Fruit fly (Drosophila melanogaster) whole organism, embryonic: ENCODE results near the gene PpV.

Source experiments
- Adf1 ChIP-seq: fragments of 200-800 bp; sonication (Bioruptor generic); IDR thresholded peaks from 2 replicates; pipeline ENCODE4 v1.3.6; 2022; ENCODE audit warnings: missing biosample characterization, missing genetic modification characterization
- Aef1 ChIP-seq: fragments of 200-800 bp; sonication (Bioruptor generic); IDR thresholded peaks from 3 replicates; pipeline ENCODE4 v1.3.6; 2022; ENCODE audit warnings: missing biosample characterization, missing genetic modification characterization
- Bgb ChIP-seq: fragments of 200-800 bp; sonication (Bioruptor generic); IDR thresholded peaks from 2 replicates; pipeline ENCODE4 v1.3.6; 2022; ENCODE audit warnings: missing biosample characterization, missing genetic modification characterization; ENCODE audit not compliant: partially characterized antibody
- CG10209 ChIP-seq: fragments of 200-800 bp; sonication (Bioruptor generic); optimal IDR thresholded peaks from 3 replicates; lab custom pipeline; 2017; ENCODE audit warnings: missing biosample characterization, mild to moderate bottlenecking, missing genetic modification characterization, missing genetic modification reagents
- CG10462 ChIP-seq: fragments of 200-800 bp; sonication (Bioruptor generic); optimal IDR thresholded peaks from 2 replicates; lab custom pipeline; 2016; ENCODE audit warnings: missing biosample characterization, missing genetic modification characterization
- CG10543 ChIP-seq: fragments of 200-800 bp; sonication (Bioruptor generic); optimal IDR thresholded peaks from 3 replicates; lab custom pipeline; 2017; ENCODE audit warnings: missing biosample characterization, mild to moderate bottlenecking, missing genetic modification characterization, moderate library complexity
- CG10979 ChIP-seq: fragments of 200-800 bp; sonication (Bioruptor generic); optimal IDR thresholded peaks from 2 replicates; lab custom pipeline; 2018; ENCODE audit warnings: missing biosample characterization, mild to moderate bottlenecking, missing genetic modification characterization, moderate library complexity
- CG11696 ChIP-seq: fragments of 200-800 bp; sonication (Bioruptor generic); IDR thresholded peaks from 2 replicates; pipeline ENCODE4 v1.3.6; 2022; ENCODE audit warnings: missing biosample characterization, missing genetic modification characterization
- CG12299 ChIP-seq: fragments of 200-800 bp; sonication (Bioruptor generic); optimal IDR thresholded peaks from 2 replicates; lab custom pipeline; 2018; ENCODE audit warnings: missing biosample characterization, mild to moderate bottlenecking, missing genetic modification characterization
- CG13123 ChIP-seq: fragments of 200-800 bp; sonication (Bioruptor generic); optimal IDR thresholded peaks from 2 replicates; lab custom pipeline; 2016; ENCODE audit warnings: missing biosample characterization, missing genetic modification characterization
- CG16779 ChIP-seq: fragments of 200-800 bp; sonication (Bioruptor generic); IDR thresholded peaks from 2 replicates; pipeline ENCODE4 v1.3.6; 2022; ENCODE audit warnings: missing biosample characterization, missing genetic modification characterization
- CG16815 ChIP-seq: fragments of 200-800 bp; sonication (Bioruptor generic); optimal IDR thresholded peaks from 3 replicates; lab custom pipeline; 2017; ENCODE audit warnings: missing biosample characterization, mild to moderate bottlenecking, missing genetic modification characterization
- CG17361 ChIP-seq: fragments of 200-800 bp; sonication (Bioruptor generic); IDR thresholded peaks from 3 replicates; pipeline ENCODE4 v1.3.6; 2022; ENCODE audit warnings: missing biosample characterization, missing genetic modification characterization
- CG1792 ChIP-seq: fragments of 200-800 bp; sonication (Bioruptor generic); optimal IDR thresholded peaks from 2 replicates; lab custom pipeline; 2016; ENCODE audit warnings: missing biosample characterization, missing genetic modification characterization
- CG18599 ChIP-seq: fragments of 200-800 bp; sonication (Bioruptor generic); optimal IDR thresholded peaks from 3 replicates; lab custom pipeline; 2017; ENCODE audit warnings: missing biosample characterization, missing genetic modification characterization, mild to moderate bottlenecking, moderate library complexity, missing genetic modification reagents
- CG18619 ChIP-seq: fragments of 200-800 bp; sonication (Bioruptor generic); optimal IDR thresholded peaks from 3 replicates; lab custom pipeline; 2017; ENCODE audit warnings: missing biosample characterization, mild to moderate bottlenecking, missing genetic modification characterization
- CG3726 ChIP-seq: fragments of 200-800 bp; sonication (Bioruptor generic); IDR thresholded peaks from 3 replicates; pipeline ENCODE4, ENCODE4 v1.3.6; 2022; ENCODE audit warnings: missing biosample characterization, missing genetic modification characterization
- CG8388 ChIP-seq: fragments of 200-800 bp; sonication (Bioruptor generic); optimal IDR thresholded peaks from 2 replicates; lab custom pipeline; 2019; ENCODE audit warnings: missing biosample characterization, mild to moderate bottlenecking, missing genetic modification characterization, moderate library complexity
- CG9215 ChIP-seq: fragments of 200-800 bp; sonication (Bioruptor generic); IDR thresholded peaks from 2 replicates; pipeline ENCODE4 v1.3.6; 2022; ENCODE audit warnings: missing biosample characterization, missing genetic modification characterization
- CG9932 ChIP-seq: fragments of 200-800 bp; sonication (Bioruptor generic); IDR thresholded peaks from 2 replicates; pipeline ENCODE4 v1.3.6; 2022; ENCODE audit warnings: missing biosample characterization, missing genetic modification characterization
- Camta ChIP-seq: fragments of 200-800 bp; sonication (Bioruptor generic); optimal IDR thresholded peaks from 2 replicates; lab custom pipeline; 2016; ENCODE audit warnings: missing biosample characterization, missing genetic modification characterization
- HLH3B ChIP-seq: fragments of 200-800 bp; sonication (Bioruptor generic); IDR thresholded peaks from 2 replicates; pipeline ENCODE4 v1.3.6; 2022; ENCODE audit warnings: missing biosample characterization, missing genetic modification characterization
- Hmx ChIP-seq: fragments of 200-800 bp; sonication (Bioruptor generic); optimal IDR thresholded peaks from 2 replicates; lab custom pipeline; 2016; ENCODE audit warnings: missing biosample characterization, missing genetic modification characterization
- Hr39 ChIP-seq: fragments of >200 bp; optimal IDR thresholded peaks from 2 replicates; lab custom pipeline; 2017
- Med ChIP-seq: fragments of 200-800 bp; sonication (Bioruptor generic); peaks from one replicate; lab custom pipeline; 2016; ENCODE audit warnings: missing biosample characterization, missing genetic modification characterization, mild to moderate bottlenecking, inconsistent platforms, moderate library complexity
- NK7.1 ChIP-seq: fragments of 200-800 bp; sonication (Bioruptor generic); optimal IDR thresholded peaks from 3 replicates; lab custom pipeline; 2016; ENCODE audit warnings: missing biosample characterization, missing genetic modification characterization
- Opbp ChIP-seq: fragments of 200-800 bp; sonication (Bioruptor generic); IDR thresholded peaks from 3 replicates; pipeline ENCODE4 v1.3.6; 2022; ENCODE audit warnings: missing biosample characterization, missing genetic modification characterization; ENCODE audit not compliant: partially characterized antibody
- Optix ChIP-seq: fragments of 200-800 bp; sonication (Bioruptor generic); IDR thresholded peaks from 3 replicates; pipeline ENCODE4 v1.3.6; 2022; ENCODE audit warnings: missing biosample characterization, missing genetic modification characterization
- Ptx1 ChIP-seq: fragments of 200-800 bp; sonication (Bioruptor generic); IDR thresholded peaks from 2 replicates; pipeline ENCODE4 v1.3.6; 2022; ENCODE audit warnings: missing biosample characterization, missing genetic modification characterization
- Ravus ChIP-seq: fragments of 200-800 bp; sonication (Bioruptor generic); IDR thresholded peaks from 2 replicates; pipeline ENCODE4 v1.3.6; 2022; ENCODE audit warnings: missing biosample characterization, missing genetic modification characterization
- abd-A ChIP-seq: fragments of 200-800 bp; sonication (Bioruptor generic); optimal IDR thresholded peaks from 3 replicates; lab custom pipeline; 2019; ENCODE audit warnings: missing biosample characterization, mild to moderate bottlenecking, missing genetic modification characterization, moderate library complexity
- corto ChIP-seq: fragments of 200-800 bp; sonication (Bioruptor generic); optimal IDR thresholded peaks from 2 replicates; lab custom pipeline; 2016; ENCODE audit warnings: missing biosample characterization, mild to moderate bottlenecking, missing genetic modification characterization, moderate library complexity
- crp ChIP-seq, 2 experiments: fragments of 200-800 bp; sonication (Bioruptor generic); optimal IDR thresholded peaks; 2 replicates in 1 of 2; 3 replicates in 1 of 2; lab custom pipeline; 2017; ENCODE audit warnings: missing biosample characterization in 2 of 2, missing genetic modification characterization in 2 of 2, mild to moderate bottlenecking in 1 of 2, moderate library complexity in 1 of 2
- dati ChIP-seq: fragments of 200-800 bp; sonication (Bioruptor generic); IDR thresholded peaks from 2 replicates; pipeline ENCODE4 v1.3.6; 2022; ENCODE audit warnings: missing biosample characterization, missing genetic modification characterization
- eve ChIP-seq, 2 experiments: fragments of >200 bp; optimal IDR thresholded peaks; 2 replicates each; lab custom pipeline; 2017; ENCODE audit warnings: missing biosample characterization in 2 of 2, missing genetic modification characterization in 2 of 2
- fd64A ChIP-seq: fragments of 200-800 bp; sonication (Bioruptor generic); optimal IDR thresholded peaks from 3 replicates; lab custom pipeline; 2018; ENCODE audit warnings: missing biosample characterization, mild to moderate bottlenecking, missing genetic modification characterization
- fru ChIP-seq: fragments of >200 bp; optimal IDR thresholded peaks from 2 replicates; lab custom pipeline; 2017
- ftz-f1 ChIP-seq: fragments of 200-800 bp; sonication (Bioruptor generic); optimal IDR thresholded peaks from 2 replicates; lab custom pipeline; 2016; ENCODE audit warnings: missing biosample characterization, missing genetic modification characterization
- h ChIP-seq: fragments of >200 bp; optimal IDR thresholded peaks from 2 replicates; lab custom pipeline; 2017
- nmo ChIP-seq: fragments of 200-800 bp; sonication (Bioruptor generic); optimal IDR thresholded peaks from 2 replicates; lab custom pipeline; 2018; ENCODE audit warnings: missing biosample characterization, mild to moderate bottlenecking, missing genetic modification characterization, moderate library complexity
- pb ChIP-seq: fragments of 200-800 bp; sonication (Bioruptor generic); optimal IDR thresholded peaks from 3 replicates; lab custom pipeline; 2016; ENCODE audit warnings: missing biosample characterization, missing genetic modification characterization
- pzg ChIP-seq: fragments of 200-800 bp; sonication (Bioruptor generic); optimal IDR thresholded peaks from 3 replicates; lab custom pipeline; 2018; ENCODE audit warnings: missing biosample characterization, mild to moderate bottlenecking, missing genetic modification characterization, moderate library complexity
- sc ChIP-seq, 3 experiments: fragments of >200 bp in 2 of 3; fragments of 200-800 bp in 1 of 3; sonication (Bioruptor generic) in 1 of 3; optimal IDR thresholded peaks; 2 replicates in 2 of 3; 3 replicates in 1 of 3; lab custom pipeline; 2017; ENCODE audit warnings: mild to moderate bottlenecking in 1 of 3, missing biosample characterization in 1 of 3, missing genetic modification characterization in 1 of 3, missing genetic modification reagents in 1 of 3
- sens-2 ChIP-seq: fragments of 200-800 bp; sonication (Bioruptor generic); IDR thresholded peaks from 2 replicates; pipeline ENCODE4 v1.3.6; 2022; ENCODE audit warnings: missing biosample characterization, missing genetic modification characterization
- so ChIP-seq: fragments of 200-800 bp; sonication (Bioruptor generic); IDR thresholded peaks from 3 replicates; pipeline ENCODE4 v1.3.6; 2022; ENCODE audit warnings: missing biosample characterization, missing genetic modification characterization
- ssp ChIP-seq: fragments of 200-800 bp; sonication (Bioruptor generic); IDR thresholded peaks from 2 replicates; pipeline ENCODE4 v1.3.6; 2022; ENCODE audit warnings: missing biosample characterization, missing genetic modification characterization
- stc ChIP-seq: fragments of 200-800 bp; sonication (Bioruptor generic); IDR thresholded peaks from 2 replicates; pipeline ENCODE4 v1.3.6; 2022; ENCODE audit warnings: missing biosample characterization, missing genetic modification characterization
- sug ChIP-seq: fragments of 200-800 bp; optimal IDR thresholded peaks from 2 replicates; lab custom pipeline; 2019; ENCODE audit warnings: missing biosample characterization, mild to moderate bottlenecking, missing genetic modification characterization, moderate library complexity
- tgo ChIP-seq: fragments of 200-800 bp; sonication (Bioruptor generic); IDR thresholded peaks from 3 replicates; pipeline ENCODE4 v1.3.6; 2022; ENCODE audit warnings: missing biosample characterization, missing genetic modification characterization
- tio ChIP-seq: fragments of 200-800 bp; sonication (Bioruptor generic); optimal IDR thresholded peaks from 2 replicates; lab custom pipeline; 2017; ENCODE audit warnings: missing biosample characterization, missing genetic modification characterization, inconsistent platforms
- wek ChIP-seq: fragments of 200-800 bp; sonication (Bioruptor generic); optimal IDR thresholded peaks from 3 replicates; lab custom pipeline; 2018; ENCODE audit warnings: missing biosample characterization, mild to moderate bottlenecking, missing genetic modification characterization, moderate library complexity
- zen ChIP-seq: fragments of 200-800 bp; sonication (Bioruptor generic); optimal IDR thresholded peaks from 3 replicates; lab custom pipeline; 2018; ENCODE audit warnings: missing biosample characterization, mild to moderate bottlenecking, missing genetic modification characterization, moderate library complexity

The PpV gene

DNA sequence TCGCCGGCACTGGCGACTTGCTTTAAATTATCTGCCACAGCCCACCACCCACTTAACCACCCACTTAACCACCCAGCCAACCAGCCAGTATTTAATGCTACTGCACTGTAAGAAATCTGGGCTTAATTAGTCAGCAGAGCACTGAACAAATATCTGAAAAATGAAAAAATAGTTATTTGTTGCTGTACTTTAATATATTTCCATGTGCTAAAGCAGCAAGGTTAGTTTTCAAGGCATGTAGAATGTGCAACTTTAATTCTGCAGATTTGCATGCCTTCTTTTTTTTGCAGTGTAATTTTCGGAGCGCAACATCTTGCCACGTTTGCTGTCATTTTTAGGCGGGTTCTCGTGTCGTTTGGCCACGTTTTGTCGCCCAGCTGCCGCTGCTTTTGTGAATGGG, 2.9 kb upstream of the PpV start (continued):
- no peak for TF ChIP-seq CG11696 (GFP tag; lab: Robert Waterston, UW)
- TF ChIP-seq CG10979: peak; percentile 30
- TF ChIP-seq CG9932 (GFP tag; lab: Robert Waterston, UW): peak; percentile 40; the same call in 1 of the 2 replicates
- no peak for TF ChIP-seq sug (tag; lab: Kevin White, UChicago)
- peak; percentile 14 for TF ChIP-seq pb (GFP tag; lab: Kevin White, UChicago)
- TF ChIP-seq CG16779 (GFP tag; lab: Robert Waterston, UW): no peak
- no peak for TF ChIP-seq Adf1 (GFP tag; lab: Robert Waterston, UW)
- TF ChIP-seq CG3726 (GFP tag; lab: Robert Waterston, UW): no peak
- TF ChIP-seq Opbp: no peak
- TF ChIP-seq fru (lab: Kevin White, UChicago): no peak
- no peak for TF ChIP-seq sc (optimal IDR thresholded peaks at IDR 0.05; lab: Kevin White, UChicago)
- no peak for TF ChIP-seq sc (GFP tag; optimal IDR thresholded peaks at IDR 0.05; lab: Kevin White, UChicago)
- TF ChIP-seq abd-A: no peak
- peak; percentile 29; the same call in 1 of the 2 replicates for TF ChIP-seq CG9215 (GFP tag; lab: Robert Waterston, UW)
- TF ChIP-seq crp (GFP tag; optimal IDR thresholded peaks at IDR 0.05; lab: Kevin White, UChicago): no peak
- TF ChIP-seq CG18619 (GFP tag; lab: Kevin White, UChicago): peak; percentile 36
- no peak for TF ChIP-seq Hr39
- TF ChIP-seq eve (GFP tag; optimal IDR thresholded peaks at IDR 0.05; lab: Kevin White, UChicago): no peak
- TF ChIP-seq Ravus (GFP tag; lab: Robert Waterston, UW): no peak
- peak; percentile 59 for TF ChIP-seq nmo
- no peak for TF ChIP-seq corto (GFP tag; lab: Kevin White, UChicago)
- TF ChIP-seq CG18599 (GFP tag; lab: Kevin White, UChicago): peak; percentile 84
- TF ChIP-seq CG16815 (GFP tag; lab: Kevin White, UChicago): no peak
- TF ChIP-seq pzg (GFP tag; lab: Kevin White, UChicago): no peak
- no peak for TF ChIP-seq Bgb (GFP tag; lab: Robert Waterston, UW)
- no peak for TF ChIP-seq CG13123 (GFP tag; lab: Kevin White, UChicago)
- TF ChIP-seq Optix (GFP tag; lab: Robert Waterston, UW): no peak
- no peak for TF ChIP-seq dati (GFP tag; lab: Robert Waterston, UW)
- TF ChIP-seq tgo (GFP tag; lab: Robert Waterston, UW): peak; percentile 27; the same call in 1 of the 3 replicates
- peak; percentile 27 for TF ChIP-seq CG1792
- no peak for TF ChIP-seq Camta (GFP tag; lab: Kevin White, UChicago)
- TF ChIP-seq wek (GFP tag; lab: Kevin White, UChicago): no peak
- peak; percentile 57 for TF ChIP-seq Ptx1 (GFP tag; lab: Robert Waterston, UW)
- TF ChIP-seq ssp: no peak
- TF ChIP-seq tio (GFP tag; lab: Kevin White, UChicago): no peak
- peak; percentile 91 for TF ChIP-seq Med (GFP tag; lab: Kevin White, UChicago)
- no peak for TF ChIP-seq zen (tag; lab: Kevin White, UChicago)
- TF ChIP-seq CG12299 (tag; lab: Kevin White, UChicago): no peak
- TF ChIP-seq CG10209 (GFP tag; lab: Kevin White, UChicago): peak; percentile 39
- TF ChIP-seq ftz-f1 (GFP tag; lab: Kevin White, UChicago): no peak
- TF ChIP-seq CG17361 (GFP tag; lab: Robert Waterston, UW): peak; percentile 43; the same call in 1 of the 3 replicates
- TF ChIP-seq stc (GFP tag; lab: Robert Waterston, UW): no peak; the same call in 1 of the 2 replicates
- TF ChIP-seq NK7.1 (GFP tag; lab: Kevin White, UChicago): peak; percentile 4
- TF ChIP-seq so (GFP tag; lab: Robert Waterston, UW): peak; percentile 55; the same call in 1 of the 3 replicates
- TF ChIP-seq Aef1 (GFP tag; lab: Robert Waterston, UW): no peak
- TF ChIP-seq CG8388 (GFP tag; lab: Kevin White, UChicago): no peak
- 0 out of 2 replicates have a peak, but pooled peaks have one; percentile 25 for TF ChIP-seq HLH3B (GFP tag; lab: Robert Waterston, UW)
- no peak for TF ChIP-seq h (lab: Kevin White, UChicago)
- no peak for TF ChIP-seq fd64A (GFP tag; lab: Kevin White, UChicago)
- no peak for TF ChIP-seq CG10462 (GFP tag; lab: Kevin White, UChicago)
- TF ChIP-seq Hmx (GFP tag; lab: Kevin White, UChicago): no peak
- TF ChIP-seq CG10543 (GFP tag; lab: Kevin White, UChicago): no peak
- TF ChIP-seq sens-2 (GFP tag; lab: Robert Waterston, UW): no peak
